Fruit fly (Drosophila melanogaster): Measurements from ENCODE around the gene MTA1-like.

The MTA1-like gene

dm6 chr3R:5672658-5673217 is 24.2 kb upstream of the MTA1-like start (continued):
- TF ChIP-seq CG10267 (tag; optimal IDR thresholded peaks at IDR 0.05) (peak; percentile 44), CrebB (tag; optimal IDR thresholded peaks at IDR 0.05) (peak; percentile 92), bbx (GFP tag; IDR thresholded peaks at IDR 0.05; ENCODE audit: partially characterized antibody) (0 out of 2 replicates have a peak, but pooled peaks have one; percentile 39), Bteb2 (GFP tag; optimal IDR thresholded peaks at IDR 0.05) (peak; percentile 63), CG14050 (GFP tag; IDR thresholded peaks at IDR 0.05) (0 out of 3 replicates have a peak, but pooled peaks have one; percentile 12), CG13894 (tag; optimal IDR thresholded peaks at IDR 0.05) (no peak), NfI (GFP tag; optimal IDR thresholded peaks at IDR 0.05) (peak; percentile 68), CG4360 (GFP tag; IDR thresholded peaks at IDR 0.05) (peak; percentile 90), exex (tag; optimal IDR thresholded peaks at IDR 0.05) (peak; percentile 78), al (GFP tag; IDR thresholded peaks at IDR 0.05) (no peak), sima (GFP tag; optimal IDR thresholded peaks at IDR 0.05) (peak; percentile 32), CG12071 (GFP tag; optimal IDR thresholded peaks at IDR 0.05) (peak; percentile 94), Hr3 (GFP tag; optimal IDR thresholded peaks at IDR 0.05) (peak; percentile 11), nau (GFP tag; optimal IDR thresholded peaks at IDR 0.05) (no peak), Ptx1 (GFP tag; IDR thresholded peaks at IDR 0.05) (0 out of 2 replicates have a peak, but pooled peaks have one; percentile 14), chinmo (GFP tag; IDR thresholded peaks at IDR 0.05; ENCODE audit: partially characterized antibody) (peak; percentile 96), ara (GFP tag; IDR thresholded peaks at IDR 0.05) (peak; percentile 66)

- TF ChIP-seq org-1 (GFP tag; optimal IDR thresholded peaks at IDR 0.05) (no peak), gcm2 (GFP tag; optimal IDR thresholded peaks at IDR 0.05) (peak; percentile 58), bbx (GFP tag; IDR thresholded peaks at IDR 0.05; ENCODE audit: partially characterized antibody) (peak; percentile 27; the same call in 1 of the 2 replicates), gt (GFP tag; IDR thresholded peaks at IDR 0.05) (no peak), CG6175 (GFP tag; IDR thresholded peaks at IDR 0.05) (no peak), GATAe (GFP tag; conservative IDR thresholded peaks at IDR 0.05) (peak; percentile 61; the same call in 1 of the 2 replicates), ase (GFP tag; IDR thresholded peaks at IDR 0.05) (no peak), CG14050 (GFP tag; IDR thresholded peaks at IDR 0.05) (no peak), wek (GFP tag; optimal IDR thresholded peaks at IDR 0.05) (no peak), Lim3 (GFP tag; IDR thresholded peaks at IDR 0.05) (no peak; the same call in 1 of the 2 replicates), sd (tag; optimal IDR thresholded peaks at IDR 0.05) (peak; percentile 59), tll (GFP tag; optimal IDR thresholded peaks at IDR 0.05) (peak in 1 of 2 experiments; percentile 14), Awh (GFP tag; IDR thresholded peaks at IDR 0.05) (no peak), CG10543 (GFP tag; optimal IDR thresholded peaks at IDR 0.05) (no peak), MTF-1 (GFP tag; optimal IDR thresholded peaks at IDR 0.05; ENCODE audit: borderline replicate concordance) (no peak), pzg (GFP tag; optimal IDR thresholded peaks at IDR 0.05) (no peak), sug (tag; optimal IDR thresholded peaks at IDR 0.05) (peak; percentile 10), exex (tag; optimal IDR thresholded peaks at IDR 0.05) (peak; percentile 63), zen (tag; optimal IDR thresholded peaks at IDR 0.05) (peak; percentile 76), hbn (GFP tag; IDR thresholded peaks at IDR 0.05; ENCODE audit: partially characterized antibody) (0 out of 2 replicates have a peak, but pooled peaks have one; percentile 24), otp (GFP tag; IDR thresholded peaks at IDR 0.05) (no peak), CG11560 (tag; IDR thresholded peaks at IDR 0.05) (no peak), nerfin-1 (tag; optimal IDR thresholded peaks at IDR 0.05) (peak; percentile 5), Sry-β (GFP tag; optimal IDR thresholded peaks at IDR 0.05) (peak; percentile 92), lab (GFP tag; optimal IDR thresholded peaks at IDR 0.05) (peak; percentile 2), mirr (GFP tag; optimal IDR thresholded peaks at IDR 0.05) (peak; percentile 79), sens-2 (GFP tag; IDR thresholded peaks at IDR 0.05) (0 out of 2 replicates have a peak, but pooled peaks have one; percentile 9), CG4360 (GFP tag; IDR thresholded peaks at IDR 0.05) (no peak), D (optimal IDR thresholded peaks at IDR 0.05) (no peak), D (GFP tag; optimal IDR thresholded peaks at IDR 0.05) (no peak), insv (GFP tag; optimal IDR thresholded peaks at IDR 0.05) (no peak), Usf (GFP tag; optimal IDR thresholded peaks at IDR 0.05) (no peak), CG3163 (GFP tag; optimal IDR thresholded peaks at IDR 0.05) (no peak)
Observed at dm6 chr3R:5671795-5672657, 23.5 kb upstream of the MTA1-like start.
